Worm (Caenorhabditis elegans): ENCODE measurements around the gene F41G3.21.

DNA sequence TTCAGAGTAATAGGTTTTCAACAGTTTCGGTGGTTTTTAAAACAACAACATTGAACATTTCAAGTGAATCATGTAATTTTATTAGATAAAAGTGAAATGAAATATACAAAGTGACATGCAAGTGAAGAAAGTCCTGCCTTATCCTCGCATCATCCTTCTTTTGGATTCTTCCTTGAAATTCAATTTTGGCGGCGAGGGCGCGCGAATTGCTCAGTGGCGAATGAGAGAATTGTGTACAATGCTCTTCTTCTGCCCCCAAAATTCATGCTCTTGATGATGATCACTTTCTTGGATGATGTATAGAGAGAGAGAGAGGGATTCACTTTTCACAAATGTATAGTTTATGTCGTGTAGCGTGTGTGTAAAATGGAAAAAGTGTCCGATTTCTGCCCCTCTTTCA lies 43.1 kb downstream of the F41G3.21 start:
- TF ChIP-seq M03D4.4 (tag; optimal IDR thresholded peaks at IDR 0.05) (no peak), elt-3 (tag; optimal IDR thresholded peaks at IDR 0.05) (no peak), unc-120 (tag; optimal IDR thresholded peaks at IDR 0.05; ENCODE audit: poor library complexity, severe bottlenecking) (no peak), nhr-12 (tag; optimal IDR thresholded peaks at IDR 0.05) (no peak), lsy-2 (tag; optimal IDR thresholded peaks at IDR 0.05) (no peak), nhr-28 (tag; optimal IDR thresholded peaks at IDR 0.05) (no peak), snpc-4 (tag; optimal IDR thresholded peaks at IDR 0.05) (no peak), nhr-237 (tag; optimal IDR thresholded peaks at IDR 0.05) (no peak), ztf-11 (tag; optimal IDR thresholded peaks at IDR 0.05) (no peak), unc-62 (GFP tag; optimal IDR thresholded peaks at IDR 0.05) (no peak), pha-4 (tag; optimal IDR thresholded peaks at IDR 0.05) (no peak)
